Worm (Caenorhabditis elegans) whole organism, L4 larva: Measurements from ENCODE around the gene fbxb-55.

Source experiments
- F10B5.3 ChIP-seq: sonication (generic microtip); optimal IDR thresholded peaks from 2 replicates; lab custom pipeline; 2016; ENCODE audit warnings: mild to moderate bottlenecking, missing genetic modification characterization, missing compliant biosample characterization
- Y105C5A.15 ChIP-seq: fragments of 200-800 bp; sonication (Bioruptor generic); IDR thresholded peaks from 2 replicates; pipeline ENCODE4 v1.3.6; 2022; ENCODE audit warnings: missing genetic modification characterization, missing compliant biosample characterization
- aha-1 ChIP-seq: fragments of 150-350 bp; peaks from one replicate; lab custom pipeline; 2014; ENCODE audit warnings: missing biosample characterization, missing genetic modification characterization
- aly-2 ChIP-seq: sonication (generic microtip); optimal IDR thresholded peaks from 2 replicates; lab custom pipeline; 2018; ENCODE audit warnings: missing biosample characterization, missing genetic modification characterization
- ceh-20 ChIP-seq: fragments of 200-800 bp; sonication (Bioruptor generic); IDR thresholded peaks from 2 replicates; pipeline ENCODE4 v1.3.6; 2022; ENCODE audit warnings: missing genetic modification reagents, missing genetic modification characterization, missing compliant biosample characterization
- ceh-28 ChIP-seq: fragments of 150-350 bp; optimal IDR thresholded peaks from 2 replicates; lab custom pipeline; 2014; ENCODE audit warnings: missing biosample characterization, missing genetic modification reagents, missing genetic modification characterization
- daf-16 ChIP-seq, 3 experiments: sonication (generic microtip); optimal IDR thresholded peaks; 2 replicates each; lab custom pipeline; 2016 to 2017; ENCODE audit warnings: missing genetic modification characterization in 3 of 3, missing genetic modification reagents in 3 of 3, mild to moderate bottlenecking in 2 of 3, missing compliant biosample characterization in 2 of 3, missing biosample characterization in 1 of 3, moderate library complexity in 1 of 3
- dpl-1 ChIP-seq: fragments of 150-350 bp; optimal IDR thresholded peaks from 2 replicates; lab custom pipeline; 2014; ENCODE audit warnings: missing biosample characterization, missing genetic modification reagents, missing genetic modification characterization
- egl-27 ChIP-seq: sonication (generic microtip); optimal IDR thresholded peaks from 3 replicates; lab custom pipeline; 2017; ENCODE audit warnings: missing biosample characterization, missing genetic modification reagents, missing genetic modification characterization
- fkh-10 ChIP-seq: fragments of 150-350 bp; optimal IDR thresholded peaks from 2 replicates; lab custom pipeline; 2014; ENCODE audit warnings: missing biosample characterization, missing genetic modification reagents, missing genetic modification characterization
- hlh-11 ChIP-seq: fragments of 200-800 bp; sonication (Bioruptor generic); optimal IDR thresholded peaks from 2 replicates; lab custom pipeline; 2018; ENCODE audit warnings: mild to moderate bottlenecking, missing genetic modification characterization, missing compliant biosample characterization
- hlh-30 ChIP-seq: sonication (generic microtip); optimal IDR thresholded peaks from 2 replicates; lab custom pipeline; 2017; ENCODE audit warnings: antibody characterized with exemption, mild to moderate bottlenecking, missing genetic modification characterization, missing compliant biosample characterization; ENCODE audit not compliant: insufficient read depth
- jun-1 ChIP-seq: fragments of 150-350 bp; optimal IDR thresholded peaks from 2 replicates; lab custom pipeline; 2014; ENCODE audit warnings: missing biosample characterization, missing genetic modification reagents, missing genetic modification characterization
- lim-7 ChIP-seq: fragments of 200-800 bp; sonication (Bioruptor generic); IDR thresholded peaks from 2 replicates; pipeline ENCODE4 v1.3.6; 2022; ENCODE audit warnings: missing genetic modification characterization, missing compliant biosample characterization
- lin-29 ChIP-seq: fragments of 200-800 bp; sonication (Bioruptor generic); IDR thresholded peaks from 2 replicates; pipeline ENCODE4 v1.3.6; 2022; ENCODE audit warnings: missing genetic modification reagents, missing genetic modification characterization, missing compliant biosample characterization
- lin-38 ChIP-seq: fragments of 200-800 bp; sonication (Bioruptor generic); IDR thresholded peaks from 2 replicates; pipeline ENCODE4 v1.3.6; 2022; ENCODE audit warnings: missing genetic modification reagents, missing genetic modification characterization, missing compliant biosample characterization
- lsy-2 ChIP-seq, 2 experiments: fragments of 150-350 bp in 1 of 2; sonication (generic microtip) in 1 of 2; optimal IDR thresholded peaks; 2 replicates each; lab custom pipeline; 2014 to 2017; ENCODE audit warnings: missing biosample characterization in 2 of 2, missing genetic modification characterization in 2 of 2
- madf-9 ChIP-seq: fragments of 200-800 bp; sonication (Bioruptor generic); conservative IDR thresholded peaks from 2 replicates; pipeline ENCODE4 v1.3.6; 2022; ENCODE audit warnings: missing genetic modification reagents, missing genetic modification characterization, missing compliant biosample characterization
- mdt-29 ChIP-seq: fragments of 200-800 bp; sonication (Bioruptor generic); IDR thresholded peaks from 2 replicates; pipeline ENCODE4 v1.3.6; 2022; ENCODE audit warnings: missing genetic modification reagents, missing genetic modification characterization, missing compliant biosample characterization
- mes-2 ChIP-seq: sonication (generic microtip); optimal IDR thresholded peaks from 2 replicates; lab custom pipeline; 2016; ENCODE audit warnings: missing genotype, mild to moderate bottlenecking, missing genetic modification characterization, missing compliant biosample characterization; ENCODE audit not compliant: poor library complexity, severe bottlenecking
- nhr-10 ChIP-seq: fragments of 150-350 bp; optimal IDR thresholded peaks from 2 replicates; lab custom pipeline; 2014; ENCODE audit warnings: missing biosample characterization, missing genetic modification characterization
- nhr-102 ChIP-seq: sonication (generic microtip); optimal IDR thresholded peaks from 2 replicates; lab custom pipeline; 2016; ENCODE audit warnings: mild to moderate bottlenecking, missing genetic modification characterization, moderate library complexity, missing compliant biosample characterization
- nhr-111 ChIP-seq: fragments of 200-800 bp; sonication (Bioruptor generic); optimal IDR thresholded peaks from 2 replicates; lab custom pipeline; 2018; ENCODE audit warnings: mild to moderate bottlenecking, missing genetic modification characterization, missing compliant biosample characterization
- nhr-77 ChIP-seq: fragments of 150-350 bp; optimal IDR thresholded peaks from 2 replicates; lab custom pipeline; 2014; ENCODE audit warnings: missing biosample characterization, missing genetic modification characterization
- unc-130 ChIP-seq: sonication (generic microtip); optimal IDR thresholded peaks from 2 replicates; lab custom pipeline; 2016; ENCODE audit warnings: missing genetic modification reagents, missing genetic modification characterization, missing compliant biosample characterization
- unc-62 ChIP-seq, 3 experiments: fragments of 150-350 bp in 1 of 3; sonication (generic microtip); optimal IDR thresholded peaks in 2 of 3; peaks in 1 of 3; 1 replicate in 1 of 3; 2 replicates in 2 of 3; lab custom pipeline; 2014 to 2017; ENCODE audit warnings: missing biosample characterization in 3 of 3, missing genetic modification characterization in 3 of 3, missing genetic modification reagents in 3 of 3, missing genotype in 1 of 3
- vab-7 ChIP-seq: fragments of 200-800 bp; sonication (Bioruptor generic); IDR thresholded peaks from 2 replicates; pipeline ENCODE4 v1.3.6; 2022; ENCODE audit warnings: missing genetic modification reagents, missing genetic modification characterization, missing compliant biosample characterization
- zag-1 ChIP-seq: fragments of 150-350 bp; optimal IDR thresholded peaks from 2 replicates; lab custom pipeline; 2014; ENCODE audit warnings: missing biosample characterization, missing genetic modification characterization
- ztf-7 ChIP-seq: fragments of 150-350 bp; optimal IDR thresholded peaks from 2 replicates; lab custom pipeline; 2014; ENCODE audit warnings: missing biosample characterization, missing genetic modification characterization

fbxb-55 gene

DNA sequence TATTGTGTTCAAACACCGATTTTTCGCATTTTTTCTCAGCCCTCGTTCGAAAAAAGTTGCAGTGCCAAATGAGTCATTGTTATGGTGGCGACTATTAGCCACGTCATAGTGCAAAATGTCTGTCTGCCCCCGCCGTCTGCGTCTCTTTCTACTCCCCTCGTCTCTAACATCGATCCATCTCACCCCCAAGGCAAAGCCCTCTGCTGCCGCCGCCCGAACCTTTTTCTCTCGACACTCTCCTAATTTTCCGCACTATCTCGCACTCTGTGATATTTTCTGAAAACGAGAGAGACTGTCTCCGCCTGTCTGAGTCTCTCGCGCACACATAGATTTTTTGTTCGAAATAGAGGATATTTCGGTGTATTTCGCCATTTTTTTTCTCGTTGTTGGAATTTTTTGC is 24.5 kb downstream of the fbxb-55 start (continued):
- TF ChIP-seq lin-38 (peak; percentile 55), vab-7 (GFP tag; lab: Robert Waterston, UW) (no peak), ceh-28 (peak; percentile 62), F10B5.3 (tag; lab: Kevin White, UChicago) (no peak), daf-16 (GFP tag; optimal IDR thresholded peaks at IDR 0.05; lab: Kevin White, UChicago) (peak in 1 of 2 experiments; percentile 28), daf-16 (tag; optimal IDR thresholded peaks at IDR 0.05; lab: Kevin White, UChicago) (peak; percentile 54), aly-2 (tag; lab: Kevin White, UChicago) (no peak), fkh-10 (no peak), Y105C5A.15 (GFP tag; lab: Robert Waterston, UW) (no peak), nhr-10 (tag; lab: Kevin White, UChicago) (no peak), dpl-1 (GFP tag; lab: Kevin White, UChicago) (peak; percentile 52), ztf-7 (no peak), mes-2 (tag; lab: Kevin White, UChicago) (peak; percentile 72), hlh-30 (tag; lab: Kevin White, UChicago) (peak; percentile 64), zag-1 (tag; lab: Kevin White, UChicago) (no peak)

DNA sequence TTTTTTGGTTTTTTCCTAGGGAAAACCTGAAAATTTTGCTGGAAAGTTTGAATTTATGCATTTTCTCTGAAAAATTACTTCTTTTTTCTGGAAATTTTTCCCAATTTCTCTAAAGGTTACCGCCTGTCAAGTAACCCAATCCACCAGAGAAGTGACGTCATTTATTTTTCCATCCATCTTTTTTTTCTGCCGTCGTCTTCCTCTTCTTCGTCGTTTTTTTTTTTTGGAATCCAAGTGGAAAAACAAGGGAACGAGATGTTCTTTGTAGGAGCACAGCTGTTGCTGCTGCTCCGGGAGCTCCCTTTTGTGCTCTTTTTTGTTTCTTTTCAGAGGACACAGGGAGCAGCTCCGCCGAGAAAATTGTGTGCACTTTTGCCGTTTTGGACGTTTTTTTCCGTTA is 25.8 kb downstream of the fbxb-55 start:
- peak in 1 of 2 experiments; percentile 69 for TF ChIP-seq daf-16 (GFP tag; optimal IDR thresholded peaks at IDR 0.05; lab: Kevin White, UChicago)
- no peak for TF ChIP-seq daf-16 (tag; optimal IDR thresholded peaks at IDR 0.05; lab: Kevin White, UChicago)
- no peak for TF ChIP-seq lin-29 (GFP tag; lab: Robert Waterston, UW)
- TF ChIP-seq mes-2 (tag; lab: Kevin White, UChicago): peak; percentile 1
- TF ChIP-seq ceh-20 (GFP tag; lab: Robert Waterston, UW): 0 out of 2 replicates have a peak, but pooled peaks have one; percentile 20
- no peak for TF ChIP-seq lim-7 (GFP tag; lab: Robert Waterston, UW)
- no peak for TF ChIP-seq unc-62 (GFP tag; optimal IDR thresholded peaks at IDR 0.05 in 1 of 2; lab: Kevin White, UChicago)
- no peak for TF ChIP-seq unc-62 (tag; optimal IDR thresholded peaks at IDR 0.05; lab: Kevin White, UChicago)
- TF ChIP-seq lsy-2 (tag; optimal IDR thresholded peaks at IDR 0.05; lab: Kevin White, UChicago): peak in 1 of 2 experiments; percentile 12
- peak; percentile 16 for TF ChIP-seq hlh-11
- TF ChIP-seq aha-1: peak; percentile 86

ce11 chrIV:4096940-4097339 is 28.4 kb downstream of the fbxb-55 start:
- peak; percentile 61 for TF ChIP-seq aha-1
- no peak for TF ChIP-seq F10B5.3 (tag; lab: Kevin White, UChicago)
- no peak for TF ChIP-seq nhr-102 (tag; lab: Kevin White, UChicago)
- TF ChIP-seq madf-9 (GFP tag; lab: Robert Waterston, UW): peak; percentile 26; the same call in 1 of the 2 replicates

ce11 chrIV:4099773-4100172 is 31.2 kb downstream of the fbxb-55 start:
- TF ChIP-seq hlh-30 (tag; lab: Kevin White, UChicago) (peak; percentile 45), daf-16 (GFP tag; optimal IDR thresholded peaks at IDR 0.05; lab: Kevin White, UChicago) (peak in 1 of 2 experiments; percentile 95), daf-16 (tag; optimal IDR thresholded peaks at IDR 0.05; lab: Kevin White, UChicago) (no peak), mdt-29 (GFP tag; lab: Robert Waterston, UW) (no peak)

ce11 chrIV:4102720-4103119 is 34.1 kb downstream of the fbxb-55 start, which contains the start of gene ubc-1:
ubc-1 (plus strand) TSS chrIV:4103020.
- no peak for TF ChIP-seq fkh-10
- TF ChIP-seq unc-62 (GFP tag; optimal IDR thresholded peaks at IDR 0.05 in 1 of 2; lab: Kevin White, UChicago): peak in 1 of 2 experiments; percentile 58
- TF ChIP-seq unc-62 (tag; optimal IDR thresholded peaks at IDR 0.05; lab: Kevin White, UChicago): no peak
- TF ChIP-seq jun-1: no peak
- no peak for TF ChIP-seq nhr-77 (tag; lab: Kevin White, UChicago)
- TF ChIP-seq nhr-111 (GFP tag; lab: Kevin White, UChicago): no peak
- TF ChIP-seq egl-27 (tag; lab: Kevin White, UChicago): no peak

- TF ChIP-seq unc-130 (GFP tag; lab: Kevin White, UChicago): no peak
Observed at ce11 chrIV:4108767-4109166, 40.2 kb downstream of the fbxb-55 start, which contains the start of gene C35B1.7. C35B1.7 (plus strand) TSS chrIV:4109067.
